Worm (Caenorhabditis elegans): ENCODE results near the gene F28C6.10.

ce11 chrII:8650644-8651159 is 42.9 kb downstream of the F28C6.10 start, which contains the start of gene pyr-1:
- TF ChIP-seq ama-1 (optimal IDR thresholded peaks at IDR 0.05) (no peak), hnd-1 (tag; optimal IDR thresholded peaks at IDR 0.05) (no peak), hmg-4 (GFP tag; optimal IDR thresholded peaks at IDR 0.05) (no peak), flt-1 (GFP tag; IDR thresholded peaks at IDR 0.05) (no peak)

Data from whole organism, early embryonic.